Worm (Caenorhabditis elegans): ENCODE measurements around the gene Y53F4B.24.

ce11 chrII:15130512-15130911 is 3.7 kb downstream of the Y53F4B.24 start, which contains the start of gene Y53F4B.62:
- TF ChIP-seq snpc-4 (tag; optimal IDR thresholded peaks at IDR 0.05): no peak
- no peak for TF ChIP-seq sem-2 (GFP tag; optimal IDR thresholded peaks at IDR 0.05)
- no peak for TF ChIP-seq lin-13 (tag; optimal IDR thresholded peaks at IDR 0.05)
- no peak for TF ChIP-seq unc-62 (GFP tag; optimal IDR thresholded peaks at IDR 0.05)
- TF ChIP-seq unc-39 (tag; optimal IDR thresholded peaks at IDR 0.05): no peak
